Worm (Caenorhabditis elegans) whole organism, L3 larva: Measurements from ENCODE around the gene fkh-2.

ENCODE experiments used
- ceh-16 ChIP-seq: sonication (generic microtip); optimal IDR thresholded peaks from 2 replicates; lab custom pipeline; 2017; ENCODE audit warnings: missing biosample characterization, missing genetic modification characterization
- egl-27 ChIP-seq: sonication (generic microtip); optimal IDR thresholded peaks from 4 replicates; lab custom pipeline; 2017; ENCODE audit warnings: missing biosample characterization, missing genetic modification reagents, missing genetic modification characterization

ce11 chrX:3733321-3733720 is 8.8 kb downstream of the fkh-2 start:
- TF ChIP-seq egl-27 (tag; lab: Kevin White, UChicago) (no peak), ceh-16 (no peak)
